Worm (Caenorhabditis elegans) whole organism, L4/young adult: ENCODE measurements around the gene str-27.

Source experiments
- W03F9.2 ChIP-seq: fragments of 150-350 bp; optimal IDR thresholded peaks from 2 replicates; lab custom pipeline; 2014; ENCODE audit warnings: missing biosample characterization, missing genetic modification characterization
- dao-5 ChIP-seq: sonication (generic microtip); optimal IDR thresholded peaks from 2 replicates; lab custom pipeline; 2016; ENCODE audit warnings: missing genotype, missing genetic modification characterization, moderate library complexity, missing compliant biosample characterization
- him-1 ChIP-seq: sonication (generic microtip); optimal IDR thresholded peaks from 2 replicates; lab custom pipeline; 2016; ENCODE audit warnings: missing genotype, missing genetic modification reagents, missing genetic modification characterization, missing compliant biosample characterization

- TF ChIP-seq dao-5 (tag; lab: Kevin White, UChicago) (no peak), him-1 (tag; lab: Kevin White, UChicago) (no peak), W03F9.2 (tag; lab: Kevin White, UChicago) (no peak)
These were observed 20.0 kb downstream of the str-27 start for ce11 chrV:15715636-15716035.
